Worm (Caenorhabditis elegans): ENCODE results near the gene B0334.4.

B0334.4 gene

ce11 chrII:11545299-11545951 is 49.9 kb downstream of the B0334.4 start, which contains the start of gene dnj-13 (continued):
- no peak for TF ChIP-seq nhr-237 (tag; optimal IDR thresholded peaks at IDR 0.05)
- peak; percentile 98 for TF ChIP-seq nhr-23 (tag; optimal IDR thresholded peaks at IDR 0.05)
- TF ChIP-seq fkh-2 (tag; optimal IDR thresholded peaks at IDR 0.05): peak; percentile 75
- no peak for TF ChIP-seq nhr-12 (tag; optimal IDR thresholded peaks at IDR 0.05)

ce11 chrII:11545952-11546325 is 50.4 kb downstream of the B0334.4 start:
- TF ChIP-seq egl-27 (tag; optimal IDR thresholded peaks at IDR 0.05) (no peak), lin-39 (tag; optimal IDR thresholded peaks at IDR 0.05) (no peak), fkh-2 (tag; optimal IDR thresholded peaks at IDR 0.05) (no peak), pha-4 (tag; optimal IDR thresholded peaks at IDR 0.05) (no peak), daf-12 (tag; optimal IDR thresholded peaks at IDR 0.05) (no peak), ztf-4 (tag; optimal IDR thresholded peaks at IDR 0.05) (no peak), lin-15B (tag; optimal IDR thresholded peaks at IDR 0.05) (no peak), fos-1 (tag; optimal IDR thresholded peaks at IDR 0.05) (no peak)

Measured in whole organism, L3 larva.